Worm (Caenorhabditis elegans) whole organism, early embryonic: ENCODE measurements around the gene pus-1.

Source experiments
- B0310.2 ChIP-seq: sonication (generic microtip); optimal IDR thresholded peaks from 2 replicates; lab custom pipeline; 2016; ENCODE audit warnings: mild to moderate bottlenecking, missing genetic modification characterization, missing compliant biosample characterization
- F13C5.2 ChIP-seq: sonication (generic microtip); optimal IDR thresholded peaks from 2 replicates; lab custom pipeline; 2017; ENCODE audit warnings: mild to moderate bottlenecking, missing genetic modification characterization, inconsistent platforms, missing compliant biosample characterization
- aly-1 ChIP-seq: sonication (generic microtip); optimal IDR thresholded peaks from 2 replicates; lab custom pipeline; 2016; ENCODE audit warnings: missing genetic modification characterization, missing compliant biosample characterization
- ama-1 ChIP-seq: fragments of 150-350 bp; optimal IDR thresholded peaks from 2 replicates; lab custom pipeline; 2014
- ceh-13 ChIP-seq: fragments of 200-800 bp; sonication (Bioruptor generic); optimal IDR thresholded peaks from 2 replicates; lab custom pipeline; 2018; ENCODE audit warnings: mild to moderate bottlenecking, missing genetic modification characterization, missing compliant biosample characterization
- ceh-36 ChIP-seq: sonication (generic microtip); optimal IDR thresholded peaks from 2 replicates; lab custom pipeline; 2016; ENCODE audit warnings: missing genetic modification characterization, inconsistent platforms, missing compliant biosample characterization
- ets-7 ChIP-seq: sonication (generic microtip); optimal IDR thresholded peaks from 2 replicates; lab custom pipeline; 2016; ENCODE audit warnings: missing genotype, missing genetic modification characterization, missing compliant biosample characterization
- flt-1 ChIP-seq: fragments of 200-800 bp; sonication (Bioruptor generic); IDR thresholded peaks from 2 replicates; pipeline ENCODE4 v1.3.6; 2022; ENCODE audit warnings: missing genetic modification characterization, missing compliant biosample characterization
- hmbx-1 ChIP-seq: sonication (generic microtip); optimal IDR thresholded peaks from 2 replicates; lab custom pipeline; 2016; ENCODE audit warnings: mild to moderate bottlenecking, missing genetic modification characterization, missing compliant biosample characterization
- hmg-4 ChIP-seq: fragments of 200-800 bp; sonication (Bioruptor generic); optimal IDR thresholded peaks from 2 replicates; lab custom pipeline; 2018; ENCODE audit warnings: mild to moderate bottlenecking, missing genetic modification characterization, missing compliant biosample characterization
- hnd-1 ChIP-seq: sonication (generic microtip); optimal IDR thresholded peaks from 2 replicates; lab custom pipeline; 2016; ENCODE audit warnings: missing genetic modification characterization, missing compliant biosample characterization
- pes-1 ChIP-seq: fragments of 200-800 bp; sonication (Bioruptor generic); IDR thresholded peaks from 2 replicates; pipeline ENCODE4 v1.3.6; 2022; ENCODE audit warnings: missing genetic modification reagents, missing genetic modification characterization, missing compliant biosample characterization
- scrt-1 ChIP-seq: fragments of 200-800 bp; sonication (Bioruptor generic); IDR thresholded peaks from 2 replicates; pipeline ENCODE4 v1.3.6; 2022; ENCODE audit warnings: missing genetic modification characterization, missing compliant biosample characterization
- sea-1 ChIP-seq: fragments of 200-800 bp; sonication (Bioruptor generic); conservative IDR thresholded peaks from 2 replicates; pipeline ENCODE4 v1.3.6; 2022; ENCODE audit warnings: missing genetic modification characterization, missing compliant biosample characterization
- tbx-11 ChIP-seq: fragments of 200-800 bp; sonication (Bioruptor generic); IDR thresholded peaks from 2 replicates; pipeline ENCODE4 v1.3.6; 2022; ENCODE audit warnings: missing genetic modification characterization, missing compliant biosample characterization
- tbx-37 ChIP-seq: fragments of 200-800 bp; sonication (Bioruptor generic); conservative IDR thresholded peaks from 2 replicates; pipeline ENCODE4 v1.3.6; 2022; ENCODE audit warnings: missing genetic modification reagents, missing genetic modification characterization, missing compliant biosample characterization
- tra-4 ChIP-seq: sonication (generic microtip); optimal IDR thresholded peaks from 2 replicates; lab custom pipeline; 2017; ENCODE audit warnings: missing genetic modification characterization, missing compliant biosample characterization

The pus-1 gene

ce11 chrV:16794079-16794478 is 673 bp downstream of the pus-1 start:
- TF ChIP-seq sea-1 (no peak), ets-7 (tag; lab: Kevin White, UChicago) (no peak), scrt-1 (GFP tag; lab: Robert Waterston, UW) (no peak), ama-1 (no peak), hmbx-1 (tag; lab: Kevin White, UChicago) (no peak), hmg-4 (GFP tag; lab: Kevin White, UChicago) (no peak), tbx-11 (GFP tag; lab: Robert Waterston, UW) (no peak), ceh-13 (GFP tag; lab: Kevin White, UChicago) (no peak), aly-1 (no peak), hnd-1 (tag; lab: Kevin White, UChicago) (no peak)

- no peak for TF ChIP-seq ets-7 (tag; lab: Kevin White, UChicago)
- TF ChIP-seq tbx-11 (GFP tag; lab: Robert Waterston, UW) = no peak
- TF ChIP-seq hmg-4 (GFP tag; lab: Kevin White, UChicago) = no peak
- TF ChIP-seq ceh-36 (tag; lab: Kevin White, UChicago) = no peak
- TF ChIP-seq sea-1 = no peak
- TF ChIP-seq flt-1 = no peak
- TF ChIP-seq B0310.2 (tag; lab: Kevin White, UChicago) = no peak
- no peak for TF ChIP-seq hmbx-1 (tag; lab: Kevin White, UChicago)
- no peak for TF ChIP-seq ama-1
- no peak for TF ChIP-seq pes-1
- TF ChIP-seq tbx-37 (GFP tag; lab: Robert Waterston, UW) = no peak
- no peak for TF ChIP-seq tra-4 (tag; lab: Kevin White, UChicago)
Observed at ce11 chrV:16793312-16793711, 1.4 kb downstream of the pus-1 start.

- TF ChIP-seq hmbx-1 (tag; lab: Kevin White, UChicago) (no peak), B0310.2 (tag; lab: Kevin White, UChicago) (no peak), hnd-1 (tag; lab: Kevin White, UChicago) (no peak), tbx-37 (GFP tag; lab: Robert Waterston, UW) (no peak), hmg-4 (GFP tag; lab: Kevin White, UChicago) (no peak), ama-1 (no peak)
Observed at ce11 chrV:16792717-16793116, 2.0 kb downstream of the pus-1 start.

ce11 chrV:16788967-16789366 is 5.8 kb downstream of the pus-1 start, which contains the start of gene immt-2:
immt-2 (plus strand) TSS chrV:16789267.
- no peak for TF ChIP-seq hnd-1 (tag; lab: Kevin White, UChicago)
- no peak for TF ChIP-seq flt-1
- TF ChIP-seq tbx-11 (GFP tag; lab: Robert Waterston, UW) = no peak
- TF ChIP-seq hmg-4 (GFP tag; lab: Kevin White, UChicago) = no peak

ce11 chrV:16786012-16786411 is 8.7 kb downstream of the pus-1 start:
- no peak for TF ChIP-seq ceh-13 (GFP tag; lab: Kevin White, UChicago)

ce11 chrV:16784806-16785205 is 9.9 kb downstream of the pus-1 start:
- TF ChIP-seq hmbx-1 (tag; lab: Kevin White, UChicago) (no peak), flt-1 (no peak), hmg-4 (GFP tag; lab: Kevin White, UChicago) (no peak), ceh-36 (tag; lab: Kevin White, UChicago) (no peak), ets-7 (tag; lab: Kevin White, UChicago) (no peak), ceh-13 (GFP tag; lab: Kevin White, UChicago) (no peak)

ce11 chrV:16781974-16782373 is 12.8 kb downstream of the pus-1 start:
- TF ChIP-seq ets-7 (tag; lab: Kevin White, UChicago) = no peak
- TF ChIP-seq hnd-1 (tag; lab: Kevin White, UChicago) = no peak
- no peak for TF ChIP-seq tbx-37 (GFP tag; lab: Robert Waterston, UW)
- TF ChIP-seq tra-4 (tag; lab: Kevin White, UChicago) = no peak
- no peak for TF ChIP-seq hmg-4 (GFP tag; lab: Kevin White, UChicago)
- no peak for TF ChIP-seq aly-1
- TF ChIP-seq pes-1 = no peak
- TF ChIP-seq hmbx-1 (tag; lab: Kevin White, UChicago) = no peak
- TF ChIP-seq ceh-36 (tag; lab: Kevin White, UChicago) = no peak
- no peak for TF ChIP-seq scrt-1 (GFP tag; lab: Robert Waterston, UW)
- TF ChIP-seq B0310.2 (tag; lab: Kevin White, UChicago) = no peak
- no peak for TF ChIP-seq ama-1
- TF ChIP-seq ceh-13 (GFP tag; lab: Kevin White, UChicago) = no peak
- no peak for TF ChIP-seq F13C5.2 (tag; lab: Kevin White, UChicago)
- TF ChIP-seq sea-1 = no peak
- no peak for TF ChIP-seq flt-1
- TF ChIP-seq tbx-11 (GFP tag; lab: Robert Waterston, UW) = no peak

ce11 chrV:16780554-16780953 is 14.2 kb downstream of the pus-1 start:
- TF ChIP-seq hmg-4 (GFP tag; lab: Kevin White, UChicago) (no peak), pes-1 (no peak), ceh-36 (tag; lab: Kevin White, UChicago) (no peak), aly-1 (no peak), tbx-37 (GFP tag; lab: Robert Waterston, UW) (no peak), flt-1 (no peak), ama-1 (no peak), tbx-11 (GFP tag; lab: Robert Waterston, UW) (no peak), ceh-13 (GFP tag; lab: Kevin White, UChicago) (no peak)

- no peak for TF ChIP-seq ceh-13 (GFP tag; lab: Kevin White, UChicago)
- TF ChIP-seq ama-1 = no peak
- TF ChIP-seq pes-1 = no peak
- no peak for TF ChIP-seq aly-1
- TF ChIP-seq B0310.2 (tag; lab: Kevin White, UChicago) = no peak
- TF ChIP-seq sea-1 = no peak
- TF ChIP-seq F13C5.2 (tag; lab: Kevin White, UChicago) = no peak
- no peak for TF ChIP-seq hmg-4 (GFP tag; lab: Kevin White, UChicago)
- no peak for TF ChIP-seq tbx-11 (GFP tag; lab: Robert Waterston, UW)
Observed at ce11 chrV:16779971-16780370, 14.8 kb downstream of the pus-1 start.
